Fruit fly (Drosophila melanogaster) whole organism, embryonic: Measurements from ENCODE around the gene Spn75F.

Experiments used
- Atf3 ChIP-seq: fragments of 200-800 bp; sonication (Bioruptor generic); optimal IDR thresholded peaks from 3 replicates; lab custom pipeline; 2016; ENCODE audit warnings: missing biosample characterization, missing genetic modification characterization
- CG10431 ChIP-seq: fragments of 200-800 bp; sonication (Bioruptor generic); optimal IDR thresholded peaks from 3 replicates; lab custom pipeline; 2018; ENCODE audit warnings: missing biosample characterization, mild to moderate bottlenecking, missing genetic modification characterization
- CG10959 ChIP-seq: fragments of 200-800 bp; sonication (Bioruptor generic); IDR thresholded peaks from 2 replicates; pipeline ENCODE4 v1.3.6; 2022; ENCODE audit warnings: missing biosample characterization, missing genetic modification characterization
- CG10979 ChIP-seq: fragments of 200-800 bp; sonication (Bioruptor generic); optimal IDR thresholded peaks from 2 replicates; lab custom pipeline; 2018; ENCODE audit warnings: missing biosample characterization, mild to moderate bottlenecking, missing genetic modification characterization, moderate library complexity
- CG11085 ChIP-seq: fragments of 200-800 bp; sonication (Bioruptor generic); IDR thresholded peaks from 2 replicates; pipeline ENCODE4 v1.3.6; 2022; ENCODE audit warnings: missing biosample characterization, missing genetic modification characterization
- CG11723 ChIP-seq: fragments of 200-800 bp; sonication (Bioruptor generic); optimal IDR thresholded peaks from 2 replicates; lab custom pipeline; 2017; ENCODE audit warnings: missing biosample characterization, mild to moderate bottlenecking, missing genetic modification characterization
- CG13123 ChIP-seq: fragments of 200-800 bp; sonication (Bioruptor generic); optimal IDR thresholded peaks from 2 replicates; lab custom pipeline; 2016; ENCODE audit warnings: missing biosample characterization, missing genetic modification characterization
- CG14860 ChIP-seq: fragments of 200-800 bp; sonication (Bioruptor generic); IDR thresholded peaks from 3 replicates; pipeline ENCODE4 v1.3.6; 2022; ENCODE audit warnings: missing biosample characterization, missing genetic modification characterization; ENCODE audit not compliant: partially characterized antibody
- CG15011 ChIP-seq: fragments of 200-800 bp; sonication (Bioruptor generic); optimal IDR thresholded peaks from 3 replicates; lab custom pipeline; 2018; ENCODE audit warnings: missing biosample characterization, mild to moderate bottlenecking, missing genetic modification characterization
- CG18262 ChIP-seq: fragments of 200-800 bp; optimal IDR thresholded peaks from 3 replicates; lab custom pipeline; 2019; ENCODE audit warnings: missing biosample characterization, mild to moderate bottlenecking, missing genetic modification characterization, moderate library complexity
- CG2120 ChIP-seq: fragments of 200-800 bp; sonication (Bioruptor generic); optimal IDR thresholded peaks from 3 replicates; lab custom pipeline; 2016; ENCODE audit warnings: missing biosample characterization, missing genetic modification characterization
- CG2129 ChIP-seq: fragments of 200-800 bp; sonication (Bioruptor generic); IDR thresholded peaks from 2 replicates; pipeline ENCODE4 v1.3.6; 2022; ENCODE audit warnings: missing biosample characterization, missing genetic modification characterization; ENCODE audit not compliant: partially characterized antibody
- CG32767 ChIP-seq: fragments of 200-800 bp; sonication (Bioruptor generic); IDR thresholded peaks from 2 replicates; pipeline ENCODE4 v1.3.6; 2022; ENCODE audit warnings: missing biosample characterization, missing genetic modification characterization
- CG33213 ChIP-seq: fragments of 200-800 bp; sonication (Bioruptor generic); optimal IDR thresholded peaks from 3 replicates; lab custom pipeline; 2016; ENCODE audit warnings: missing biosample characterization, missing genetic modification characterization
- CG33557 ChIP-seq: fragments of 200-800 bp; sonication (Bioruptor generic); optimal IDR thresholded peaks from 2 replicates; lab custom pipeline; 2019; ENCODE audit warnings: missing biosample characterization, mild to moderate bottlenecking, missing genetic modification characterization, moderate library complexity
- CG3726 ChIP-seq: fragments of 200-800 bp; sonication (Bioruptor generic); IDR thresholded peaks from 3 replicates; pipeline ENCODE4, ENCODE4 v1.3.6; 2022; ENCODE audit warnings: missing biosample characterization, missing genetic modification characterization
- CG3847 ChIP-seq: fragments of 200-800 bp; sonication (Bioruptor generic); IDR thresholded peaks from 2 replicates; pipeline ENCODE4 v1.3.6; 2022; ENCODE audit warnings: missing biosample characterization, missing genetic modification characterization
- CG5245 ChIP-seq: fragments of 200-800 bp; sonication (Bioruptor generic); optimal IDR thresholded peaks from 3 replicates; lab custom pipeline; 2016; ENCODE audit warnings: missing biosample characterization, missing genetic modification characterization
- CG8924 ChIP-seq: fragments of 200-800 bp; optimal IDR thresholded peaks from 3 replicates; lab custom pipeline; 2019; ENCODE audit warnings: missing biosample characterization, mild to moderate bottlenecking, missing genetic modification characterization, moderate library complexity
- CG9797 ChIP-seq: fragments of 200-800 bp; sonication (Bioruptor generic); optimal IDR thresholded peaks from 3 replicates; lab custom pipeline; 2018; ENCODE audit warnings: missing biosample characterization, mild to moderate bottlenecking, missing genetic modification characterization
- CTCF ChIP-seq: fragments of 200-800 bp; sonication (Bioruptor generic); optimal IDR thresholded peaks from 2 replicates; lab custom pipeline; 2017; ENCODE audit warnings: missing biosample characterization, mild to moderate bottlenecking, missing genetic modification characterization, moderate library complexity
- Lhr ChIP-seq: fragments of 200-800 bp; sonication (Bioruptor generic); optimal IDR thresholded peaks from 3 replicates; lab custom pipeline; 2017; ENCODE audit warnings: mild to moderate bottlenecking, missing biosample characterization, missing genetic modification reagents, missing genetic modification characterization
- MESR4 ChIP-seq: fragments of 200-800 bp; sonication (Bioruptor generic); optimal IDR thresholded peaks from 2 replicates; lab custom pipeline; 2018; ENCODE audit warnings: missing biosample characterization, mild to moderate bottlenecking, missing genetic modification characterization, moderate library complexity
- MTF-1 ChIP-seq: fragments of 200-800 bp; sonication (Bioruptor generic); optimal IDR thresholded peaks from 2 replicates; lab custom pipeline; 2018; ENCODE audit warnings: missing biosample characterization, mild to moderate bottlenecking, missing genetic modification characterization, borderline replicate concordance
- Neu2 ChIP-seq: fragments of 200-800 bp; sonication (Bioruptor generic); optimal IDR thresholded peaks from 3 replicates; lab custom pipeline; 2016; ENCODE audit warnings: missing biosample characterization, missing genetic modification characterization, borderline replicate concordance
- Taf1 ChIP-seq: fragments of 200-800 bp; sonication (Bioruptor generic); IDR thresholded peaks from 2 replicates; pipeline ENCODE4 v1.3.6; 2022; ENCODE audit warnings: missing biosample characterization, missing genetic modification characterization
- caup ChIP-seq: fragments of 200-800 bp; sonication (Bioruptor generic); optimal IDR thresholded peaks from 3 replicates; lab custom pipeline; 2017; ENCODE audit warnings: missing biosample characterization, mild to moderate bottlenecking, missing genetic modification characterization, moderate library complexity; ENCODE audit not compliant: severe bottlenecking
- chn ChIP-seq: fragments of 200-800 bp; sonication (Bioruptor generic); optimal IDR thresholded peaks from 2 replicates; lab custom pipeline; 2016; ENCODE audit warnings: missing biosample characterization, missing genetic modification characterization
- croc ChIP-seq: fragments of 200-800 bp; sonication (Bioruptor generic); conservative IDR thresholded peaks from 3 replicates; pipeline ENCODE4 v1.3.6; 2022; ENCODE audit warnings: missing biosample characterization, missing genetic modification characterization
- dan ChIP-seq: fragments of 200-800 bp; sonication (Bioruptor generic); IDR thresholded peaks from 2 replicates; pipeline ENCODE4 v1.3.6; 2022; ENCODE audit warnings: missing biosample characterization, missing genetic modification characterization
- dmrt11E ChIP-seq: fragments of 200-800 bp; sonication (Bioruptor generic); optimal IDR thresholded peaks from 3 replicates; lab custom pipeline; 2018; ENCODE audit warnings: missing biosample characterization, mild to moderate bottlenecking, missing genetic modification characterization, moderate library complexity
- en ChIP-seq: fragments of 200-800 bp; sonication (Bioruptor generic); optimal IDR thresholded peaks from 2 replicates; lab custom pipeline; 2016; ENCODE audit warnings: missing biosample characterization, missing genetic modification characterization
- gcm ChIP-seq: fragments of 200-800 bp; sonication (Bioruptor generic); optimal IDR thresholded peaks from 2 replicates; lab custom pipeline; 2019; ENCODE audit warnings: missing biosample characterization, mild to moderate bottlenecking, missing genetic modification characterization, moderate library complexity
- grau ChIP-seq: fragments of 200-800 bp; optimal IDR thresholded peaks from 3 replicates; lab custom pipeline; 2019; ENCODE audit warnings: missing biosample characterization, mild to moderate bottlenecking, missing genetic modification characterization, moderate library complexity
- nmo ChIP-seq: fragments of 200-800 bp; sonication (Bioruptor generic); optimal IDR thresholded peaks from 2 replicates; lab custom pipeline; 2018; ENCODE audit warnings: missing biosample characterization, mild to moderate bottlenecking, missing genetic modification characterization, moderate library complexity
- prd ChIP-seq, 3 experiments: fragments of >200 bp in 2 of 3; fragments of 200-800 bp in 1 of 3; sonication (Bioruptor generic) in 1 of 3; optimal IDR thresholded peaks in 2 of 3; IDR thresholded peaks in 1 of 3; 2 replicates in 2 of 3; 3 replicates in 1 of 3; pipeline versions ENCODE4 v1.3.6 to Lab custom; 2017 to 2022; ENCODE audit warnings: missing biosample characterization in 1 of 3, missing genetic modification characterization in 1 of 3
- ro ChIP-seq: fragments of 200-800 bp; sonication (Bioruptor generic); IDR thresholded peaks from 2 replicates; pipeline ENCODE4 v1.3.6; 2022; ENCODE audit warnings: missing biosample characterization, missing genetic modification characterization
- sd ChIP-seq: fragments of 200-800 bp; sonication (Bioruptor generic); optimal IDR thresholded peaks from 3 replicates; lab custom pipeline; 2018; ENCODE audit warnings: missing biosample characterization, mild to moderate bottlenecking, missing genetic modification characterization, moderate library complexity
- seq ChIP-seq: fragments of 200-800 bp; sonication (Bioruptor generic); IDR thresholded peaks from 2 replicates; pipeline ENCODE4 v1.3.6; 2022; ENCODE audit warnings: missing biosample characterization, missing genetic modification characterization
- sob ChIP-seq: fragments of 200-800 bp; sonication (Bioruptor generic); IDR thresholded peaks from 2 replicates; pipeline ENCODE4 v1.3.6; 2022; ENCODE audit warnings: missing biosample characterization, missing genetic modification characterization
- tgo ChIP-seq: fragments of 200-800 bp; sonication (Bioruptor generic); IDR thresholded peaks from 3 replicates; pipeline ENCODE4 v1.3.6; 2022; ENCODE audit warnings: missing biosample characterization, missing genetic modification characterization
- tup ChIP-seq: fragments of 200-800 bp; sonication (Bioruptor generic); optimal IDR thresholded peaks from 2 replicates; lab custom pipeline; 2016; ENCODE audit warnings: missing biosample characterization, mild to moderate bottlenecking, missing genetic modification characterization, moderate library complexity
- unpg ChIP-seq: fragments of 200-800 bp; sonication (Bioruptor generic); optimal IDR thresholded peaks from 3 replicates; lab custom pipeline; 2018; ENCODE audit warnings: missing biosample characterization, mild to moderate bottlenecking, missing genetic modification characterization, moderate library complexity
- vfl ChIP-seq: fragments of 200-800 bp; sonication (Bioruptor generic); optimal IDR thresholded peaks from 2 replicates; lab custom pipeline; 2016; ENCODE audit warnings: missing biosample characterization, missing genetic modification characterization
- z ChIP-seq: fragments of 200-800 bp; sonication (Bioruptor generic); IDR thresholded peaks from 3 replicates; pipeline ENCODE4 v1.3.6; 2022; ENCODE audit warnings: missing biosample characterization, missing genetic modification characterization
- zen2 ChIP-seq: fragments of 200-800 bp; sonication (Bioruptor generic); IDR thresholded peaks from 3 replicates; pipeline ENCODE4 v1.3.6; 2022; ENCODE audit warnings: missing biosample characterization, missing genetic modification characterization; ENCODE audit not compliant: partially characterized antibody
- zfh1 ChIP-seq: fragments of 200-800 bp; sonication (Bioruptor generic); IDR thresholded peaks from 3 replicates; pipeline ENCODE4 v1.3.6; 2022; ENCODE audit warnings: missing biosample characterization, missing genetic modification characterization
- zfh2 ChIP-seq: fragments of 200-800 bp; sonication (Bioruptor generic); optimal IDR thresholded peaks from 2 replicates; lab custom pipeline; 2016; ENCODE audit warnings: missing biosample characterization, missing genetic modification characterization

Gene Spn75F

DNA sequence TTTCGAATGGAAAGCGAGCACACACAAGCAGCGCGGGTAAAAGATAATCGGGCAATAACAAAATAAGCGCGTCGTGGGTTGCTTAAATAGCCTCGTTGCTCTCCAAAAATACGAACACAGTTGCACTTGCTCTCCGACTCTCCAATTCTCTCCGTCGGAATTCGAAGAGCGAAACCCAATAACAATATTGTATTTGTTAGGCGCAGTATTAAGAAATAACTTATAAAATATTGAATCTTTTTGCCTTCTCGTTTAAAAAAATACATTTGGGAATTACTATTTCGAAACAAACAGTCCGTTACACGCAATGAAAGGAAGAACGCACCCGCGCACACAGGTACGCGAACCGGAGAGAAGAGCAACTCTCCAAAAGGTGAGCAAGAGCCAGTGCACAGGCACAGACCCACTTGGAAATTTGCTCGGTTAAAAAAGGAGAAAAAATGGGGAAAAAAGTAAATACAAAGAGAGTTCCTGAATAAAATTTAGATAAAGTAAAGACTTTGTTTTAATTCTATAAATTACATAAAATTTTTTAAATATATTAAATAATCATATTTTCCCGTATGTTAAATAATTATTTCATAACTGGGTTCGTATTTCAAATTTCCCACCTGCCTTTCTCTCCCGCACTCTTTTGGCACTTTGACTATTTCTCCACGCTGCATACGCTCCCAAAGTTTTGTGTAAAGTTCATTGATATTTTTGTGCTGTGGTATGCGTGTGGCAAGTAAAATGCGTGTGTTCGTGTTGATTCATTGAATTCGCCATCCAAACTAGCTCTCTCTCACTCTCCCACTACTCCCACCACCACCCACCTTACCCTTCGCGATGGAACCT, 42.9 kb downstream of the Spn75F start, which contains the start of gene Mkp3 (continued):
- TF ChIP-seq nmo (GFP tag; lab: Kevin White, UChicago), result peak; percentile 89
- TF ChIP-seq zfh1 (GFP tag; lab: Robert Waterston, UW), result peak; percentile 82
- no peak for TF ChIP-seq Atf3 (GFP tag; lab: Kevin White, UChicago)
- peak; percentile 23 for TF ChIP-seq zfh2 (GFP tag; lab: Kevin White, UChicago)
- peak; percentile 9 for TF ChIP-seq CG13123 (GFP tag; lab: Kevin White, UChicago)
- TF ChIP-seq CG32767 (GFP tag; lab: Robert Waterston, UW), result peak; percentile 95
- TF ChIP-seq seq, result peak; percentile 92
- TF ChIP-seq gcm (GFP tag; lab: Kevin White, UChicago), result peak; percentile 90
- peak; percentile 86 for TF ChIP-seq CG10979 (tag; lab: Kevin White, UChicago)
- peak; percentile 90 for TF ChIP-seq sob (GFP tag; lab: Robert Waterston, UW)
- TF ChIP-seq ro (GFP tag; lab: Robert Waterston, UW), result peak; percentile 33; the same call in 1 of the 2 replicates
- no peak for TF ChIP-seq en
- peak; percentile 77 for TF ChIP-seq CG11723
- peak; percentile 92 for TF ChIP-seq caup (GFP tag; lab: Kevin White, UChicago)
- peak; percentile 100 for TF ChIP-seq CG18262 (tag; lab: Kevin White, UChicago)
- peak; percentile 89 for TF ChIP-seq CG15011 (GFP tag; lab: Kevin White, UChicago)
- peak; percentile 42 for TF ChIP-seq CTCF (GFP tag; lab: Kevin White, UChicago)
- peak; percentile 65 for TF ChIP-seq MTF-1
- TF ChIP-seq CG3726 (GFP tag; lab: Robert Waterston, UW), result peak; percentile 80; the same call in 1 of the 3 replicates
- TF ChIP-seq CG14860, result no peak
- TF ChIP-seq tup (GFP tag; lab: Kevin White, UChicago), result peak; percentile 42
- no peak for TF ChIP-seq dan
- no peak for TF ChIP-seq prd (optimal IDR thresholded peaks at IDR 0.05; lab: Kevin White, UChicago)
- peak; percentile 87 for TF ChIP-seq prd (GFP tag; IDR thresholded peaks at IDR 0.05; lab: Robert Waterston, UW)
- no peak for TF ChIP-seq chn (GFP tag; lab: Kevin White, UChicago)
- TF ChIP-seq Taf1 (GFP tag; lab: Robert Waterston, UW), result peak; percentile 79
- TF ChIP-seq CG10431 (GFP tag; lab: Kevin White, UChicago), result peak; percentile 58
- no peak for TF ChIP-seq CG2129 (GFP tag; lab: Robert Waterston, UW)
- TF ChIP-seq CG5245, result peak; percentile 44
- peak; percentile 94 for TF ChIP-seq unpg (GFP tag; lab: Kevin White, UChicago)
- peak; percentile 68; the same call in 1 of the 3 replicates for TF ChIP-seq croc
- peak; percentile 94 for TF ChIP-seq tgo (GFP tag; lab: Robert Waterston, UW)
- no peak for TF ChIP-seq Neu2 (GFP tag; lab: Kevin White, UChicago)
- no peak for TF ChIP-seq CG33213 (GFP tag; lab: Kevin White, UChicago)
- no peak for TF ChIP-seq CG9797 (GFP tag; lab: Kevin White, UChicago)
- peak; percentile 91 for TF ChIP-seq CG3847 (GFP tag; lab: Robert Waterston, UW)
- TF ChIP-seq dmrt11E (tag; lab: Kevin White, UChicago), result peak; percentile 61
- peak; percentile 91 for TF ChIP-seq CG8924 (tag; lab: Kevin White, UChicago)
- TF ChIP-seq CG11085 (GFP tag; lab: Robert Waterston, UW), result peak; percentile 78
- peak; percentile 78 for TF ChIP-seq CG2120
- peak; percentile 93 for TF ChIP-seq grau (tag; lab: Kevin White, UChicago)
- TF ChIP-seq vfl (GFP tag; lab: Kevin White, UChicago), result peak; percentile 11
- no peak for TF ChIP-seq MESR4 (GFP tag; lab: Kevin White, UChicago)
- TF ChIP-seq CG33557, result peak; percentile 70
- TF ChIP-seq Lhr (GFP tag; lab: Kevin White, UChicago), result peak; percentile 48
- TF ChIP-seq CG10959 (GFP tag; lab: Robert Waterston, UW), result peak; percentile 51
- TF ChIP-seq zen2, result no peak
- peak; percentile 68 for TF ChIP-seq sd (tag; lab: Kevin White, UChicago)
- TF ChIP-seq z (GFP tag; lab: Robert Waterston, UW), result no peak
